Worm (Caenorhabditis elegans) whole organism, L1 larva: ENCODE results near the gene Y69A2AR.31.

Source experiments
- aha-1 ChIP-seq: fragments of 150-350 bp; optimal IDR thresholded peaks from 2 replicates; lab custom pipeline; 2014; ENCODE audit warnings: missing biosample characterization, missing genetic modification characterization
- ama-1 ChIP-seq: fragments of 150-350 bp; optimal IDR thresholded peaks from 2 replicates; lab custom pipeline; 2014
- blmp-1 ChIP-seq: fragments of 150-350 bp; optimal IDR thresholded peaks from 2 replicates; lab custom pipeline; 2014; ENCODE audit warnings: missing biosample characterization, missing genetic modification characterization
- ceh-82 ChIP-seq, 3 experiments: fragments of 150-350 bp in 1 of 3; sonication (generic microtip) in 2 of 3; optimal IDR thresholded peaks; 2 replicates each; lab custom pipeline; 2014 to 2017; ENCODE audit warnings: missing biosample characterization in 3 of 3, missing genetic modification characterization in 3 of 3
- ceh-88 ChIP-seq: fragments of 200-800 bp; sonication (Bioruptor generic); IDR thresholded peaks from 2 replicates; pipeline ENCODE4 v1.3.6; 2022; ENCODE audit warnings: missing genetic modification characterization, missing compliant biosample characterization
- ceh-90 ChIP-seq: sonication (generic microtip); optimal IDR thresholded peaks from 2 replicates; lab custom pipeline; 2016; ENCODE audit warnings: missing genetic modification characterization, missing compliant biosample characterization
- ces-1 ChIP-seq: fragments of 150-350 bp; optimal IDR thresholded peaks from 2 replicates; lab custom pipeline; 2014; ENCODE audit warnings: missing biosample characterization, missing genetic modification reagents, missing genetic modification characterization
- dpl-1 ChIP-seq, 3 experiments: fragments of 150-350 bp in 2 of 3; sonication (generic microtip) in 1 of 3; optimal IDR thresholded peaks; 2 replicates each; lab custom pipeline; 2014 to 2017; ENCODE audit warnings: missing biosample characterization in 3 of 3, missing genetic modification characterization in 3 of 3, missing genetic modification reagents in 3 of 3
- efl-1 ChIP-seq, 4 experiments: fragments of 150-350 bp; optimal IDR thresholded peaks in 3 of 4; peaks in 1 of 4; 1 replicate in 1 of 4; 2 replicates in 3 of 4; lab custom pipeline; 2014; ENCODE audit warnings: missing biosample characterization in 2 of 4, missing genetic modification characterization in 2 of 4, missing genetic modification reagents in 2 of 4
- efl-3 ChIP-seq: fragments of 200-800 bp; sonication (Bioruptor generic); optimal IDR thresholded peaks from 2 replicates; lab custom pipeline; 2018; ENCODE audit warnings: mild to moderate bottlenecking, missing genetic modification characterization, missing compliant biosample characterization
- egl-27 ChIP-seq, 2 experiments: fragments of 150-350 bp in 1 of 2; sonication (generic microtip); optimal IDR thresholded peaks; 3 replicates each; lab custom pipeline; 2017 to 2018; ENCODE audit warnings: missing biosample characterization in 2 of 2, missing genetic modification characterization in 2 of 2, missing genetic modification reagents in 2 of 2
- elt-2 ChIP-seq: sonication (generic microtip); optimal IDR thresholded peaks from 2 replicates; lab custom pipeline; 2016; ENCODE audit warnings: missing genetic modification characterization, mild to moderate bottlenecking, inconsistent platforms, missing compliant biosample characterization, missing genetic modification reagents
- ets-5 ChIP-seq: fragments of 200-800 bp; sonication (Bioruptor generic); IDR thresholded peaks from 2 replicates; pipeline ENCODE4 v1.3.6; 2022; ENCODE audit warnings: missing genetic modification characterization, missing compliant biosample characterization
- fkh-10 ChIP-seq: sonication (generic microtip); optimal IDR thresholded peaks from 2 replicates; lab custom pipeline; 2017; ENCODE audit warnings: missing biosample characterization, missing genetic modification reagents, missing genetic modification characterization
- fkh-4 ChIP-seq: sonication (generic microtip); optimal IDR thresholded peaks from 2 replicates; lab custom pipeline; 2016; ENCODE audit warnings: missing compliant biosample characterization, missing genetic modification characterization, borderline replicate concordance
- fkh-8 ChIP-seq: sonication (generic microtip); optimal IDR thresholded peaks from 2 replicates; lab custom pipeline; 2016; ENCODE audit warnings: mild to moderate bottlenecking, missing genetic modification characterization, missing compliant biosample characterization
- fos-1 ChIP-seq: fragments of 150-350 bp; optimal IDR thresholded peaks from 2 replicates; lab custom pipeline; 2014; ENCODE audit warnings: missing biosample characterization, missing genetic modification characterization
- hlh-17 ChIP-seq: fragments of 200-800 bp; sonication (Bioruptor generic); optimal IDR thresholded peaks from 2 replicates; lab custom pipeline; 2018; ENCODE audit warnings: missing genetic modification characterization, mild to moderate bottlenecking, missing compliant biosample characterization, moderate library complexity, borderline replicate concordance
- jun-1 ChIP-seq: fragments of 150-350 bp; optimal IDR thresholded peaks from 2 replicates; lab custom pipeline; 2014; ENCODE audit warnings: missing biosample characterization, missing genetic modification reagents, missing genetic modification characterization
- lin-13 ChIP-seq: fragments of 150-350 bp; optimal IDR thresholded peaks from 2 replicates; lab custom pipeline; 2014; ENCODE audit warnings: missing biosample characterization, missing genetic modification reagents, missing genetic modification characterization
- lin-15B ChIP-seq: fragments of 150-350 bp; sonication (generic microtip); optimal IDR thresholded peaks from 3 replicates; lab custom pipeline; 2014; ENCODE audit warnings: missing biosample characterization, missing genetic modification characterization
- lin-39 ChIP-seq: fragments of 150-350 bp; optimal IDR thresholded peaks from 2 replicates; lab custom pipeline; 2014; ENCODE audit warnings: missing biosample characterization, missing genetic modification reagents, missing genetic modification characterization
- lir-3 ChIP-seq: sonication (generic microtip); optimal IDR thresholded peaks from 2 replicates; lab custom pipeline; 2016; ENCODE audit warnings: mild to moderate bottlenecking, missing genetic modification characterization, moderate library complexity, missing compliant biosample characterization; ENCODE audit not compliant: poor library complexity
- lsy-2 ChIP-seq, 2 experiments: fragments of 150-350 bp; optimal IDR thresholded peaks; 2 replicates each; lab custom pipeline; 2014; ENCODE audit warnings: missing biosample characterization in 2 of 2, missing genetic modification characterization in 2 of 2
- nhr-11 ChIP-seq: fragments of 150-350 bp; optimal IDR thresholded peaks from 2 replicates; lab custom pipeline; 2014; ENCODE audit warnings: missing biosample characterization, missing genetic modification characterization
- nhr-12 ChIP-seq: sonication (generic microtip); optimal IDR thresholded peaks from 2 replicates; lab custom pipeline; 2017; ENCODE audit warnings: missing biosample characterization, missing genetic modification characterization
- nhr-19 ChIP-seq: fragments of 200-800 bp; sonication (Bioruptor generic); conservative IDR thresholded peaks from 2 replicates; pipeline ENCODE4 v1.3.6; 2022; ENCODE audit warnings: missing genetic modification characterization, missing compliant biosample characterization
- nhr-20 ChIP-seq: sonication (generic microtip); optimal IDR thresholded peaks from 2 replicates; lab custom pipeline; 2016; ENCODE audit warnings: mild to moderate bottlenecking, missing genetic modification characterization, missing compliant biosample characterization
- nhr-237 ChIP-seq: fragments of 150-350 bp; optimal IDR thresholded peaks from 2 replicates; lab custom pipeline; 2014; ENCODE audit warnings: missing biosample characterization, missing genetic modification characterization
- nhr-76 ChIP-seq: sonication (generic microtip); optimal IDR thresholded peaks from 2 replicates; lab custom pipeline; 2017; ENCODE audit warnings: missing biosample characterization, missing genetic modification characterization
- nhr-77 ChIP-seq: fragments of 150-350 bp; optimal IDR thresholded peaks from 2 replicates; lab custom pipeline; 2014; ENCODE audit warnings: missing biosample characterization, missing genetic modification characterization
- nhr-84 ChIP-seq: sonication (generic microtip); optimal IDR thresholded peaks from 2 replicates; lab custom pipeline; 2017; ENCODE audit warnings: missing biosample characterization, missing genetic modification characterization
- nhr-85 ChIP-seq: sonication (generic microtip); peaks from one replicate; lab custom pipeline; 2016; ENCODE audit warnings: missing genetic modification characterization, inconsistent platforms, missing compliant biosample characterization
- pag-3 ChIP-seq: sonication (generic microtip); optimal IDR thresholded peaks from 2 replicates; lab custom pipeline; 2017; ENCODE audit warnings: missing genetic modification characterization, mild to moderate bottlenecking, missing compliant biosample characterization, antibody characterized with exemption, borderline replicate concordance; ENCODE audit not compliant: insufficient read depth
- pax-3 ChIP-seq: fragments of 200-800 bp; sonication (Bioruptor generic); optimal IDR thresholded peaks from 2 replicates; lab custom pipeline; 2018; ENCODE audit warnings: mild to moderate bottlenecking, missing genetic modification characterization, moderate library complexity, missing compliant biosample characterization
- pqm-1 ChIP-seq: sonication (generic microtip); optimal IDR thresholded peaks from 3 replicates; lab custom pipeline; 2017; ENCODE audit warnings: missing biosample characterization, missing genetic modification characterization
- rnt-1 ChIP-seq: sonication (generic microtip); optimal IDR thresholded peaks from 2 replicates; lab custom pipeline; 2016; ENCODE audit warnings: mild to moderate bottlenecking, missing genetic modification characterization, moderate library complexity, missing compliant biosample characterization
- snpc-4 ChIP-seq: fragments of 150-350 bp; optimal IDR thresholded peaks from 2 replicates; lab custom pipeline; 2014; ENCODE audit warnings: missing biosample characterization, missing genetic modification characterization
- snu-23 ChIP-seq: sonication (generic microtip); optimal IDR thresholded peaks from 2 replicates; lab custom pipeline; 2016; ENCODE audit warnings: missing genetic modification characterization, missing compliant biosample characterization
- swsn-7 ChIP-seq: sonication (generic microtip); optimal IDR thresholded peaks from 2 replicates; lab custom pipeline; 2016; ENCODE audit warnings: missing genetic modification characterization, missing compliant biosample characterization
- tbx-2 ChIP-seq: sonication (generic microtip); optimal IDR thresholded peaks from 2 replicates; lab custom pipeline; 2016; ENCODE audit warnings: missing genetic modification characterization, missing compliant biosample characterization
- unc-130 ChIP-seq: fragments of 150-350 bp; optimal IDR thresholded peaks from 2 replicates; lab custom pipeline; 2017; ENCODE audit warnings: missing biosample characterization, missing genetic modification characterization, inconsistent platforms
- unc-86 ChIP-seq: sonication (generic microtip); optimal IDR thresholded peaks from 2 replicates; lab custom pipeline; 2016; ENCODE audit warnings: missing genetic modification characterization, missing compliant biosample characterization
- unc-98 ChIP-seq: fragments of 200-800 bp; sonication (Bioruptor generic); IDR thresholded peaks from 2 replicates; pipeline ENCODE4 v1.3.6; 2022; ENCODE audit warnings: missing genetic modification characterization, missing compliant biosample characterization
- vab-15 ChIP-seq: sonication (generic microtip); optimal IDR thresholded peaks from 2 replicates; lab custom pipeline; 2017; ENCODE audit warnings: missing genotype, mild to moderate bottlenecking, missing genetic modification characterization, missing compliant biosample characterization
- zag-1 ChIP-seq: fragments of 150-350 bp; optimal IDR thresholded peaks from 2 replicates; lab custom pipeline; 2014; ENCODE audit warnings: missing biosample characterization, missing genetic modification characterization
- ztf-11 ChIP-seq, 2 experiments: sonication (generic microtip); optimal IDR thresholded peaks; 2 replicates each; lab custom pipeline; 2016 to 2017; ENCODE audit warnings: missing genetic modification characterization in 2 of 2, missing biosample characterization in 1 of 2, missing compliant biosample characterization in 1 of 2

Gene Y69A2AR.31

DNA sequence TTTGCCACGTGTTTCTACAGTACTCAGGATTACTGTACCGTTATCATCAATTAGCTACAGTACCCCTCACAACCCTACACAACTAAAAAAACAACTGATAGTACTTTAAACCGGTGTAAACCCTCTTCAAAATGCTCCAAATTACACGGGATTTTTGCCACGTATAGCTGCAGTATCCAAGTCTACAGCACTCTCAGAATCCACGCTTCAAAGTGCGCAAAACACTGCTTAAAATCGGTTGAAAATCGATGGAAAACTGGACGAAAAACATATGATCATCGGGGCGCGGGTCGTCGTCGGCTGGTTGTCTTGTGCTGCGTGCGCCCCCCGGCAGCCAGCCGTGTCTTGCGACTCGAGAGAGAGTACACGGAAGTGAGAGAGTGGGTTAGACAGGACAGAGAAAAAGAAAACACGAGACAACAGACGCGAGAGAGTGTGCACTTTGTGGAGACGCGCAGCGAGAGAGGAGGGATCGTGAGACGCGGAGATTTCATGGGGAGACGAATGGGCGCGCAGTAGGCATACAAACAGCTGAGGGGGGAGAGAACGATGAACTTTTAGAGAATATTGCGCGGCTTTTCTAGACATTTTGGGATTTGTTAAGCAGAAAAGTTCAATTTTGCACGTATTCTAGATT lies 44.6 kb upstream of the Y69A2AR.31 start (continued):
- TF ChIP-seq lin-15B (tag; lab: Kevin White, UChicago) = peak; percentile 40
- TF ChIP-seq lir-3 = peak; percentile 79
- no peak for TF ChIP-seq pag-3 (tag; lab: Kevin White, UChicago)
- peak; percentile 83 for TF ChIP-seq pax-3 (tag; lab: Kevin White, UChicago)
- peak; percentile 86 to 90 for TF ChIP-seq lsy-2 (tag; optimal IDR thresholded peaks at IDR 0.05; lab: Kevin White, UChicago)
- peak; percentile 80 for TF ChIP-seq jun-1
- peak; percentile 30 for TF ChIP-seq unc-130
- peak; percentile 26 for TF ChIP-seq elt-2 (tag; lab: Kevin White, UChicago)
- TF ChIP-seq fos-1 (tag; lab: Kevin White, UChicago) = peak; percentile 40
- peak; percentile 92 for TF ChIP-seq swsn-7 (tag; lab: Kevin White, UChicago)
- peak; percentile 20 for TF ChIP-seq aha-1 (tag; lab: Kevin White, UChicago)
- peak; percentile 62 for TF ChIP-seq nhr-77 (tag; lab: Kevin White, UChicago)
- TF ChIP-seq ama-1 = peak; percentile 24
- peak; percentile 47 for TF ChIP-seq nhr-11 (tag; lab: Kevin White, UChicago)
- TF ChIP-seq fkh-8 (tag; lab: Kevin White, UChicago) = peak; percentile 97
- TF ChIP-seq nhr-20 (tag; lab: Kevin White, UChicago) = peak; percentile 90
- no peak for TF ChIP-seq nhr-12
- TF ChIP-seq ets-5 = no peak
- TF ChIP-seq lin-13 = peak; percentile 90
- TF ChIP-seq blmp-1 (tag; lab: Kevin White, UChicago) = no peak
- TF ChIP-seq fkh-10 = peak; percentile 58
- no peak for TF ChIP-seq unc-98
- no peak for TF ChIP-seq nhr-237 (tag; lab: Kevin White, UChicago)
- TF ChIP-seq snpc-4 = peak; percentile 44
- peak; percentile 10 for TF ChIP-seq fkh-4 (tag; lab: Kevin White, UChicago)
- no peak for TF ChIP-seq ces-1 (GFP tag; lab: Kevin White, UChicago)
- TF ChIP-seq vab-15 = no peak
- no peak for TF ChIP-seq pqm-1 (tag; lab: Kevin White, UChicago)
- no peak for TF ChIP-seq ceh-88
- TF ChIP-seq egl-27 (tag; optimal IDR thresholded peaks at IDR 0.05; lab: Kevin White, UChicago) = peak in 1 of 2 experiments; percentile 70
- no peak for TF ChIP-seq lin-39 (tag; lab: Kevin White, UChicago)
- no peak for TF ChIP-seq nhr-84 (tag; lab: Kevin White, UChicago)
- TF ChIP-seq unc-86 = peak; percentile 94

- TF ChIP-seq fos-1 (tag; lab: Kevin White, UChicago) (no peak), ceh-90 (tag; lab: Kevin White, UChicago) (peak; percentile 3)
Measured at ce11 chrIV:2707012-2707411, 43.2 kb upstream of the Y69A2AR.31 start, which contains the start of gene ubc-8. Gene ubc-8 (minus strand): TSS chrIV:2707238.

- TF ChIP-seq efl-1 (optimal IDR thresholded peaks at IDR 0.05; lab: Kevin White, UChicago) (no peak), efl-1 (GFP tag; optimal IDR thresholded peaks at IDR 0.05 in 1 of 2; lab: Kevin White, UChicago) (peak in 1 of 2 experiments; percentile 5), rnt-1 (tag; lab: Kevin White, UChicago) (peak; percentile 10), nhr-76 (no peak), tbx-2 (tag; lab: Kevin White, UChicago) (no peak), nhr-85 (peak; percentile 68), ztf-11 (tag; optimal IDR thresholded peaks at IDR 0.05; lab: Kevin White, UChicago) (peak in 1 of 2 experiments; percentile 10), efl-3 (GFP tag; lab: Kevin White, UChicago) (no peak), ceh-82 (tag; optimal IDR thresholded peaks at IDR 0.05; lab: Kevin White, UChicago) (no peak), ceh-90 (tag; lab: Kevin White, UChicago) (peak; percentile 32), nhr-19 (GFP tag; lab: Robert Waterston, UW) (no peak), dpl-1 (GFP tag; optimal IDR thresholded peaks at IDR 0.05; lab: Kevin White, UChicago) (no peak), snu-23 (no peak), hlh-17 (GFP tag; lab: Kevin White, UChicago) (no peak), fkh-8 (tag; lab: Kevin White, UChicago) (no peak), ces-1 (GFP tag; lab: Kevin White, UChicago) (no peak), zag-1 (tag; lab: Kevin White, UChicago) (no peak)
- TF ChIP-seq, all 84 proteins: peak for 5
Measured at ce11 chrIV:2705675-2706074, 41.9 kb upstream of the Y69A2AR.31 start.
